Worm (Caenorhabditis elegans): ENCODE results near the gene C24D10.2.

- TF ChIP-seq lin-13 (tag; optimal IDR thresholded peaks at IDR 0.05): no peak
- TF ChIP-seq elt-3 (tag; optimal IDR thresholded peaks at IDR 0.05): no peak
- TF ChIP-seq lin-32 (GFP tag; optimal IDR thresholded peaks at IDR 0.05): no peak
- TF ChIP-seq nhr-237 (tag; optimal IDR thresholded peaks at IDR 0.05): no peak
Observed at ce11 chrIV:5206716-5207115, 43.6 kb downstream of the C24D10.2 start.
